Worm (Caenorhabditis elegans) whole organism, L2 larva: ENCODE results near the gene mccc-1.

Experiments used
- R02D3.7 ChIP-seq: fragments of 150-350 bp; optimal IDR thresholded peaks from 2 replicates; lab custom pipeline; 2014; ENCODE audit warnings: missing biosample characterization, missing genetic modification characterization
- ZK546.5 ChIP-seq: sonication (generic microtip); optimal IDR thresholded peaks from 2 replicates; lab custom pipeline; 2017; ENCODE audit warnings: missing biosample characterization, missing genetic modification characterization
- alr-1 ChIP-seq: fragments of 150-350 bp; optimal IDR thresholded peaks from 2 replicates; lab custom pipeline; 2014; ENCODE audit warnings: missing biosample characterization, missing genetic modification characterization
- ama-1 ChIP-seq: fragments of 150-350 bp; optimal IDR thresholded peaks from 2 replicates; lab custom pipeline; 2018; ENCODE audit warnings: inconsistent platforms
- egl-27 ChIP-seq: sonication (generic microtip); optimal IDR thresholded peaks from 3 replicates; lab custom pipeline; 2017; ENCODE audit warnings: missing biosample characterization, missing genetic modification reagents, missing genetic modification characterization
- elt-1 ChIP-seq: fragments of 150-350 bp; optimal IDR thresholded peaks from 2 replicates; lab custom pipeline; 2014; ENCODE audit warnings: missing biosample characterization, missing genetic modification characterization
- fos-1 ChIP-seq: fragments of 150-350 bp; optimal IDR thresholded peaks from 2 replicates; lab custom pipeline; 2014; ENCODE audit warnings: missing biosample characterization, missing genetic modification characterization
- lsy-2 ChIP-seq, 2 experiments: fragments of 150-350 bp in 1 of 2; sonication (generic microtip) in 1 of 2; optimal IDR thresholded peaks; 2 replicates each; lab custom pipeline; 2014 to 2017; ENCODE audit warnings: missing biosample characterization in 2 of 2, missing genetic modification characterization in 2 of 2
- mdl-1 ChIP-seq, 2 experiments: fragments of 150-350 bp in 1 of 2; sonication (generic microtip) in 1 of 2; optimal IDR thresholded peaks; 2 replicates each; lab custom pipeline; 2017; ENCODE audit warnings: missing biosample characterization in 2 of 2, missing genetic modification characterization in 2 of 2
- nhr-12 ChIP-seq: fragments of 150-350 bp; optimal IDR thresholded peaks from 2 replicates; lab custom pipeline; 2014; ENCODE audit warnings: missing biosample characterization, missing genetic modification characterization
- nhr-237 ChIP-seq: fragments of 150-350 bp; optimal IDR thresholded peaks from 2 replicates; lab custom pipeline; 2014; ENCODE audit warnings: missing biosample characterization, missing genetic modification characterization
- sem-4 ChIP-seq: fragments of 150-350 bp; optimal IDR thresholded peaks from 2 replicates; lab custom pipeline; 2014; ENCODE audit warnings: missing biosample characterization, missing genetic modification reagents, missing genetic modification characterization
- unc-55 ChIP-seq: fragments of 150-350 bp; sonication (generic microtip); optimal IDR thresholded peaks from 3 replicates; lab custom pipeline; 2014; ENCODE audit warnings: missing biosample characterization, missing genetic modification reagents, missing genetic modification characterization
- unc-62 ChIP-seq: fragments of 150-350 bp; optimal IDR thresholded peaks from 2 replicates; lab custom pipeline; 2014; ENCODE audit warnings: missing biosample characterization, missing genetic modification reagents, missing genetic modification characterization

DNA sequence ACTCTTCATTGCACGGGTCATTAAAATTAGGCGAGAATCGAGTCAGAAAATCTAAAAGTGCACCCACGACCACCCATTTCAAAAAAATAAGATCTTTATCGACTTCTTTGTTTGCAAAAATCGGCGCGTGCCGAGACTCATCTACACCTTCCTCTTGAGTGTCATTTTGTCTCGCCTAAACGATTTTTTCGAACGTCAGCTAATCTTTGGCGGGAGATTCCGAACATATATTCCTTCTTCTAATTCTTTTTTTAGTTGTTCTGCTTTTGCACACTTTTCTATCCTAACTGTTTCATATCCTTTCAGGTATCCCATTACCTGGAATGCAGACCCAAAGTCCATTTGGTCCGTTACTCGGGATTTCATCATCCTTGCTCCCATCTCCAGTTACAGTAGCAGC, 31.9 kb downstream of the mccc-1 start, which contains the start of gene bed-3:
- TF ChIP-seq R02D3.7 (tag; lab: Kevin White, UChicago) (no peak), ama-1 (lab: Kevin White, UChicago) (no peak), sem-4 (tag; lab: Kevin White, UChicago) (no peak), lsy-2 (tag; optimal IDR thresholded peaks at IDR 0.05; lab: Kevin White, UChicago) (no peak), unc-62 (GFP tag; lab: Kevin White, UChicago) (no peak), nhr-12 (tag; lab: Kevin White, UChicago) (no peak), mdl-1 (tag; optimal IDR thresholded peaks at IDR 0.05; lab: Kevin White, UChicago) (no peak), unc-55 (GFP tag; lab: Kevin White, UChicago) (no peak), ZK546.5 (no peak), elt-1 (tag; lab: Kevin White, UChicago) (no peak), fos-1 (tag; lab: Kevin White, UChicago) (no peak), nhr-237 (tag; lab: Kevin White, UChicago) (no peak), egl-27 (tag; lab: Kevin White, UChicago) (no peak), alr-1 (no peak)
